Fruit fly (Drosophila melanogaster): ENCODE results near the gene kud.

Gene kud

dm6 chr3L:16865832-16866163, 21.0 kb upstream of the kud start:
- no peak for TF ChIP-seq CG14711 (tag; optimal IDR thresholded peaks at IDR 0.05)
- no peak for TF ChIP-seq toe (GFP tag; optimal IDR thresholded peaks at IDR 0.05)
- TF ChIP-seq Clk (GFP tag; optimal IDR thresholded peaks at IDR 0.05): no peak
- no peak for TF ChIP-seq Mnt (GFP tag; optimal IDR thresholded peaks at IDR 0.05)
- no peak for TF ChIP-seq bab1 (GFP tag; optimal IDR thresholded peaks at IDR 0.05)
- no peak for TF ChIP-seq CG7045 (GFP tag; optimal IDR thresholded peaks at IDR 0.05)
- no peak for TF ChIP-seq CG33017 (tag; optimal IDR thresholded peaks at IDR 0.05)
- TF ChIP-seq cic (GFP tag; optimal IDR thresholded peaks at IDR 0.05): no peak
- no peak for TF ChIP-seq CG7101 (tag; optimal IDR thresholded peaks at IDR 0.05)
- TF ChIP-seq kay (GFP tag; ENCODE audit: borderline replicate concordance): no peak

dm6 chr3L:16865123-16865831, 20.5 kb upstream of the kud start, which contains the start of gene Lmpt:
Lmpt (plus strand) TSS chr3L:16865295.
- TF ChIP-seq cnc (optimal IDR thresholded peaks at IDR 0.05) (no peak), bab1 (GFP tag; optimal IDR thresholded peaks at IDR 0.05) (peak; percentile 34), CG5204 (GFP tag; optimal IDR thresholded peaks at IDR 0.05) (no peak), Mnt (GFP tag; optimal IDR thresholded peaks at IDR 0.05) (peak; percentile 11), CG7101 (tag; optimal IDR thresholded peaks at IDR 0.05) (peak; percentile 30)

dm6 chr3L:16862958-16863357, 18.2 kb upstream of the kud start, which contains the start of gene CG9951:
CG9951 (plus strand) TSS chr3L:16863164.
- TF ChIP-seq CG11617 (GFP tag; optimal IDR thresholded peaks at IDR 0.05) (no peak), bab1 (GFP tag; optimal IDR thresholded peaks at IDR 0.05) (peak; percentile 6)

- TF ChIP-seq tj (GFP tag; optimal IDR thresholded peaks at IDR 0.05) (no peak), Hr96 (GFP tag; optimal IDR thresholded peaks at IDR 0.05) (no peak), CG33017 (tag; optimal IDR thresholded peaks at IDR 0.05) (no peak), Mnt (GFP tag; optimal IDR thresholded peaks at IDR 0.05) (no peak), ovo (GFP tag; optimal IDR thresholded peaks at IDR 0.05) (no peak), CG5204 (GFP tag; optimal IDR thresholded peaks at IDR 0.05) (no peak), CG7101 (tag; optimal IDR thresholded peaks at IDR 0.05) (no peak), cnc (optimal IDR thresholded peaks at IDR 0.05) (no peak), Clk (GFP tag; optimal IDR thresholded peaks at IDR 0.05) (no peak), cic (GFP tag; optimal IDR thresholded peaks at IDR 0.05) (no peak), CG12768 (GFP tag; optimal IDR thresholded peaks at IDR 0.05) (no peak)
Measured at dm6 chr3L:16862284-16862683, 17.5 kb upstream of the kud start, which contains the start of gene Rh4. Rh4 (minus strand) TSS chr3L:16862517.

- no peak for TF ChIP-seq Hr96 (GFP tag; optimal IDR thresholded peaks at IDR 0.05)
- no peak for TF ChIP-seq CG33017 (tag; optimal IDR thresholded peaks at IDR 0.05)
- TF ChIP-seq Clk (GFP tag; optimal IDR thresholded peaks at IDR 0.05): no peak
- no peak for TF ChIP-seq Crg-1 (GFP tag; optimal IDR thresholded peaks at IDR 0.05)
- no peak for TF ChIP-seq bab1 (GFP tag; optimal IDR thresholded peaks at IDR 0.05)
- no peak for TF ChIP-seq Mnt (GFP tag; optimal IDR thresholded peaks at IDR 0.05)
- no peak for TF ChIP-seq CG7101 (tag; optimal IDR thresholded peaks at IDR 0.05)
- TF ChIP-seq kay (GFP tag; ENCODE audit: borderline replicate concordance): no peak
- no peak for TF ChIP-seq pad (GFP tag; optimal IDR thresholded peaks at IDR 0.05)
- no peak for TF ChIP-seq toe (GFP tag; optimal IDR thresholded peaks at IDR 0.05)
- no peak for TF ChIP-seq tj (GFP tag; optimal IDR thresholded peaks at IDR 0.05)
- no peak for TF ChIP-seq cnc (optimal IDR thresholded peaks at IDR 0.05)
Measured at dm6 chr3L:16860879-16861278, 16.1 kb upstream of the kud start.

- TF ChIP-seq Mnt (GFP tag; optimal IDR thresholded peaks at IDR 0.05) (no peak), ovo (GFP tag; optimal IDR thresholded peaks at IDR 0.05) (no peak), CG5204 (GFP tag; optimal IDR thresholded peaks at IDR 0.05) (no peak), CG1620 (GFP tag; optimal IDR thresholded peaks at IDR 0.05) (no peak), cnc (optimal IDR thresholded peaks at IDR 0.05) (no peak), Crg-1 (GFP tag; optimal IDR thresholded peaks at IDR 0.05) (no peak), CG7045 (GFP tag; optimal IDR thresholded peaks at IDR 0.05) (no peak), CG12768 (GFP tag; optimal IDR thresholded peaks at IDR 0.05) (no peak), pad (GFP tag; optimal IDR thresholded peaks at IDR 0.05) (no peak), toe (GFP tag; optimal IDR thresholded peaks at IDR 0.05) (no peak), tj (GFP tag; optimal IDR thresholded peaks at IDR 0.05) (no peak), CG11617 (GFP tag; optimal IDR thresholded peaks at IDR 0.05) (no peak), Hr96 (GFP tag; optimal IDR thresholded peaks at IDR 0.05) (no peak), cic (GFP tag; optimal IDR thresholded peaks at IDR 0.05) (no peak)
Measured at dm6 chr3L:16860322-16860721, 15.5 kb upstream of the kud start, which contains the start of gene CG13029. CG13029 (plus strand) TSS chr3L:16860622.

- TF ChIP-seq CG5204 (GFP tag; optimal IDR thresholded peaks at IDR 0.05) (no peak), Mnt (GFP tag; optimal IDR thresholded peaks at IDR 0.05) (no peak), pad (GFP tag; optimal IDR thresholded peaks at IDR 0.05) (no peak), toe (GFP tag; optimal IDR thresholded peaks at IDR 0.05) (no peak), CG1620 (GFP tag; optimal IDR thresholded peaks at IDR 0.05) (no peak), cnc (optimal IDR thresholded peaks at IDR 0.05) (no peak), tj (GFP tag; optimal IDR thresholded peaks at IDR 0.05) (no peak), ovo (GFP tag; optimal IDR thresholded peaks at IDR 0.05) (no peak), CG33017 (tag; optimal IDR thresholded peaks at IDR 0.05) (no peak), CG14711 (tag; optimal IDR thresholded peaks at IDR 0.05) (no peak), cic (GFP tag; optimal IDR thresholded peaks at IDR 0.05) (no peak), CG7045 (GFP tag; optimal IDR thresholded peaks at IDR 0.05) (no peak), Hr96 (GFP tag; optimal IDR thresholded peaks at IDR 0.05) (no peak), CG7101 (tag; optimal IDR thresholded peaks at IDR 0.05) (no peak), CG12768 (GFP tag; optimal IDR thresholded peaks at IDR 0.05) (no peak), CG11617 (GFP tag; optimal IDR thresholded peaks at IDR 0.05) (no peak), bab1 (GFP tag; optimal IDR thresholded peaks at IDR 0.05) (no peak), Crg-1 (GFP tag; optimal IDR thresholded peaks at IDR 0.05) (no peak), Clk (GFP tag; optimal IDR thresholded peaks at IDR 0.05) (no peak), kay (GFP tag; ENCODE audit: borderline replicate concordance) (no peak)
Measured at dm6 chr3L:16858780-16859179, 14.0 kb upstream of the kud start, which contains the start of gene sinah. sinah (plus strand) TSS chr3L:16859080.
